Fruit fly (Drosophila melanogaster) whole organism, embryonic: Measurements from ENCODE around the gene CG33286.
A peak's percentile ranks its signal among the peaks of the same experiment; 100 is the strongest.

Experiments used
- ATbp ChIP-seq: fragments of 200-800 bp; sonication (Bioruptor generic); optimal IDR thresholded peaks from 2 replicates; lab custom pipeline; 2017; ENCODE audit warnings: missing biosample characterization, mild to moderate bottlenecking, missing genetic modification characterization, missing genetic modification reagents
- CG10209 ChIP-seq: fragments of 200-800 bp; sonication (Bioruptor generic); optimal IDR thresholded peaks from 3 replicates; lab custom pipeline; 2017; ENCODE audit warnings: missing biosample characterization, mild to moderate bottlenecking, missing genetic modification characterization, missing genetic modification reagents
- CG10267 ChIP-seq: fragments of 200-800 bp; sonication (Bioruptor generic); optimal IDR thresholded peaks from 2 replicates; lab custom pipeline; 2018; ENCODE audit warnings: missing biosample characterization, mild to moderate bottlenecking, missing genetic modification characterization, moderate library complexity
- CG10543 ChIP-seq: fragments of 200-800 bp; sonication (Bioruptor generic); optimal IDR thresholded peaks from 3 replicates; lab custom pipeline; 2017; ENCODE audit warnings: missing biosample characterization, mild to moderate bottlenecking, missing genetic modification characterization, moderate library complexity
- CG10654 ChIP-seq: fragments of 200-800 bp; sonication (Bioruptor generic); optimal IDR thresholded peaks from 2 replicates; lab custom pipeline; 2016; ENCODE audit warnings: missing biosample characterization, missing genetic modification characterization
- CG11093 ChIP-seq: fragments of 200-800 bp; sonication (Bioruptor generic); IDR thresholded peaks from 3 replicates; pipeline ENCODE4 v1.3.6; 2022; ENCODE audit warnings: missing biosample characterization, missing genetic modification characterization
- CG11398 ChIP-seq: fragments of 200-800 bp; sonication (Bioruptor generic); optimal IDR thresholded peaks from 2 replicates; lab custom pipeline; 2016; ENCODE audit warnings: missing biosample characterization, missing genetic modification characterization
- CG12104 ChIP-seq: fragments of 200-800 bp; sonication (Bioruptor generic); optimal IDR thresholded peaks from 3 replicates; lab custom pipeline; 2016; ENCODE audit warnings: missing biosample characterization, missing genetic modification characterization
- CG12769 ChIP-seq: fragments of 200-800 bp; sonication (Bioruptor generic); optimal IDR thresholded peaks from 2 replicates; lab custom pipeline; 2019; ENCODE audit warnings: missing biosample characterization, mild to moderate bottlenecking, missing genetic modification characterization, moderate library complexity
- CG13123 ChIP-seq: fragments of 200-800 bp; sonication (Bioruptor generic); optimal IDR thresholded peaks from 2 replicates; lab custom pipeline; 2016; ENCODE audit warnings: missing biosample characterization, missing genetic modification characterization
- CG16863 ChIP-seq: fragments of 200-800 bp; sonication (Bioruptor generic); optimal IDR thresholded peaks from 3 replicates; lab custom pipeline; 2016; ENCODE audit warnings: missing biosample characterization, missing genetic modification characterization
- CG7372 ChIP-seq: fragments of 200-800 bp; sonication (Bioruptor generic); IDR thresholded peaks from 2 replicates; pipeline ENCODE4 v1.3.6; 2022; ENCODE audit warnings: missing biosample characterization, missing genetic modification characterization
- CG9876 ChIP-seq: fragments of 200-800 bp; sonication (Bioruptor generic); optimal IDR thresholded peaks from 2 replicates; lab custom pipeline; 2016; ENCODE audit warnings: missing biosample characterization, missing genetic modification characterization
- Dad ChIP-seq: fragments of 200-800 bp; sonication (Bioruptor generic); optimal IDR thresholded peaks from 3 replicates; lab custom pipeline; 2016; ENCODE audit warnings: missing biosample characterization, missing genetic modification characterization
- Dip2 ChIP-seq: fragments of 200-800 bp; sonication (Bioruptor generic); IDR thresholded peaks from 2 replicates; pipeline ENCODE4 v1.3.6; 2022; ENCODE audit warnings: missing biosample characterization, missing genetic modification characterization
- Dip3 ChIP-seq: fragments of 200-800 bp; sonication (Bioruptor generic); optimal IDR thresholded peaks from 3 replicates; lab custom pipeline; 2016; ENCODE audit warnings: missing biosample characterization, missing genetic modification characterization
- Hr51 ChIP-seq, 2 experiments: fragments of 200-800 bp; sonication (Bioruptor generic); optimal IDR thresholded peaks; 2 replicates in 1 of 2; 3 replicates in 1 of 2; lab custom pipeline; 2016 to 2018; ENCODE audit warnings: missing biosample characterization in 2 of 2, missing genetic modification characterization in 2 of 2, mild to moderate bottlenecking in 1 of 2, moderate library complexity in 1 of 2
- Jarid2 ChIP-seq: fragments of 200-800 bp; sonication (Bioruptor generic); optimal IDR thresholded peaks from 3 replicates; lab custom pipeline; 2017; ENCODE audit warnings: mild to moderate bottlenecking, missing biosample characterization, missing genetic modification reagents, missing genetic modification characterization
- MBD-R2 ChIP-seq: fragments of 200-800 bp; sonication (Bioruptor generic); IDR thresholded peaks from 2 replicates; pipeline ENCODE4 v1.3.6; 2022; ENCODE audit warnings: missing biosample characterization, missing genetic modification characterization
- Meics ChIP-seq: fragments of 200-800 bp; sonication (Bioruptor generic); optimal IDR thresholded peaks from 2 replicates; lab custom pipeline; 2017; ENCODE audit warnings: missing biosample characterization, mild to moderate bottlenecking, missing genetic modification characterization
- Ptx1 ChIP-seq: fragments of 200-800 bp; sonication (Bioruptor generic); IDR thresholded peaks from 2 replicates; pipeline ENCODE4 v1.3.6; 2022; ENCODE audit warnings: missing biosample characterization, missing genetic modification characterization
- Rx ChIP-seq: fragments of 200-800 bp; sonication (Bioruptor generic); IDR thresholded peaks from 2 replicates; pipeline ENCODE4 v1.3.6; 2022; ENCODE audit warnings: missing biosample characterization, missing genetic modification characterization
- Sin3A ChIP-seq: fragments of >200 bp; optimal IDR thresholded peaks from 2 replicates; lab custom pipeline; 2018
- Stat92E ChIP-seq, 3 experiments: fragments of >200 bp in 2 of 3; fragments of 200-800 bp in 1 of 3; sonication (Bioruptor generic) in 1 of 3; optimal IDR thresholded peaks; 2 replicates each; lab custom pipeline; 2017 to 2019; ENCODE audit warnings: missing biosample characterization in 3 of 3, missing genetic modification characterization in 3 of 3, mild to moderate bottlenecking in 1 of 3, moderate library complexity in 1 of 3
- Trl ChIP-seq, 3 experiments: fragments of >200 bp in 2 of 3; fragments of 200-800 bp in 1 of 3; sonication (Bioruptor generic) in 1 of 3; optimal IDR thresholded peaks; 2 replicates in 1 of 3; 3 replicates in 2 of 3; lab custom pipeline; 2016 to 2017; ENCODE audit warnings: missing biosample characterization in 1 of 3, missing genetic modification characterization in 1 of 3
- Vsx1 ChIP-seq: fragments of 200-800 bp; sonication (Bioruptor generic); optimal IDR thresholded peaks from 2 replicates; lab custom pipeline; 2017; ENCODE audit warnings: missing biosample characterization, mild to moderate bottlenecking, missing genetic modification characterization, missing genetic modification reagents
- Xbp1 ChIP-seq: fragments of 200-800 bp; sonication (Bioruptor generic); optimal IDR thresholded peaks from 3 replicates; lab custom pipeline; 2016; ENCODE audit warnings: missing biosample characterization, mild to moderate bottlenecking, missing genetic modification characterization
- amos ChIP-seq: fragments of 200-800 bp; sonication (Bioruptor generic); IDR thresholded peaks from 2 replicates; pipeline ENCODE4 v1.3.6; 2022; ENCODE audit warnings: missing biosample characterization, missing genetic modification characterization; ENCODE audit not compliant: partially characterized antibody
- cg ChIP-seq: fragments of 200-800 bp; sonication (Bioruptor generic); optimal IDR thresholded peaks from 3 replicates; lab custom pipeline; 2019; ENCODE audit warnings: missing biosample characterization, mild to moderate bottlenecking, missing genetic modification characterization, moderate library complexity
- chinmo ChIP-seq: fragments of 200-800 bp; sonication (Bioruptor generic); IDR thresholded peaks from 4 replicates; pipeline ENCODE4 v1.3.6; 2022; ENCODE audit warnings: missing biosample characterization, missing genetic modification characterization; ENCODE audit not compliant: partially characterized antibody
- crol ChIP-seq: fragments of 200-800 bp; sonication (Bioruptor generic); IDR thresholded peaks from 2 replicates; pipeline ENCODE4 v1.3.6; 2022; ENCODE audit warnings: missing biosample characterization, missing genetic modification characterization
- dati ChIP-seq: fragments of 200-800 bp; sonication (Bioruptor generic); IDR thresholded peaks from 2 replicates; pipeline ENCODE4 v1.3.6; 2022; ENCODE audit warnings: missing biosample characterization, missing genetic modification characterization
- disco-r ChIP-seq: fragments of 200-800 bp; sonication (Bioruptor generic); optimal IDR thresholded peaks from 2 replicates; lab custom pipeline; 2016; ENCODE audit warnings: missing biosample characterization, missing genetic modification characterization
- emc ChIP-seq: fragments of 200-800 bp; sonication (Bioruptor generic); optimal IDR thresholded peaks from 2 replicates; lab custom pipeline; 2016; ENCODE audit warnings: missing biosample characterization, missing genetic modification characterization
- fd3F ChIP-seq: fragments of 200-800 bp; sonication (Bioruptor generic); optimal IDR thresholded peaks from 2 replicates; lab custom pipeline; 2018; ENCODE audit warnings: missing biosample characterization, mild to moderate bottlenecking, missing genetic modification characterization, moderate library complexity
- fd96Cb ChIP-seq: fragments of 200-800 bp; sonication (Bioruptor generic); optimal IDR thresholded peaks from 2 replicates; lab custom pipeline; 2018; ENCODE audit warnings: missing biosample characterization, mild to moderate bottlenecking, missing genetic modification characterization, moderate library complexity
- ftz-f1 ChIP-seq: fragments of 200-800 bp; sonication (Bioruptor generic); optimal IDR thresholded peaks from 2 replicates; lab custom pipeline; 2016; ENCODE audit warnings: missing biosample characterization, missing genetic modification characterization
- gsb ChIP-seq: fragments of 200-800 bp; sonication (Bioruptor generic); IDR thresholded peaks from 2 replicates; pipeline ENCODE4 v1.3.6; 2022; ENCODE audit warnings: missing biosample characterization, missing genetic modification characterization
- ind ChIP-seq: fragments of 200-800 bp; sonication (Bioruptor generic); optimal IDR thresholded peaks from 3 replicates; lab custom pipeline; 2016; ENCODE audit warnings: missing biosample characterization, missing genetic modification characterization
- kay ChIP-seq: fragments of 200-800 bp; sonication (Bioruptor generic); optimal IDR thresholded peaks from 2 replicates; lab custom pipeline; 2016; ENCODE audit warnings: missing biosample characterization, missing genetic modification characterization
- kni ChIP-seq: fragments of 200-800 bp; sonication (Bioruptor generic); optimal IDR thresholded peaks from 3 replicates; lab custom pipeline; 2017; ENCODE audit warnings: mild to moderate bottlenecking, missing biosample characterization, missing genetic modification reagents, missing genetic modification characterization
- nerfin-1 ChIP-seq: fragments of 200-800 bp; sonication (Bioruptor generic); optimal IDR thresholded peaks from 3 replicates; lab custom pipeline; 2019; ENCODE audit warnings: missing biosample characterization, mild to moderate bottlenecking, missing genetic modification characterization, moderate library complexity
- oc ChIP-seq: fragments of 200-800 bp; sonication (Bioruptor generic); optimal IDR thresholded peaks from 2 replicates; lab custom pipeline; 2018; ENCODE audit warnings: missing biosample characterization, mild to moderate bottlenecking, missing genetic modification characterization, moderate library complexity
- pros ChIP-seq: fragments of 200-800 bp; sonication (Bioruptor generic); optimal IDR thresholded peaks from 3 replicates; lab custom pipeline; 2019; ENCODE audit warnings: missing biosample characterization, mild to moderate bottlenecking, missing genetic modification characterization, moderate library complexity
- row ChIP-seq: fragments of 200-800 bp; sonication (Bioruptor generic); IDR thresholded peaks from 3 replicates; pipeline ENCODE4 v1.3.6; 2022; ENCODE audit warnings: missing biosample characterization, missing genetic modification characterization
- sd ChIP-seq: fragments of 200-800 bp; sonication (Bioruptor generic); optimal IDR thresholded peaks from 3 replicates; lab custom pipeline; 2018; ENCODE audit warnings: missing biosample characterization, mild to moderate bottlenecking, missing genetic modification characterization, moderate library complexity
- ttk ChIP-seq: fragments of 200-800 bp; sonication (Bioruptor generic); IDR thresholded peaks from 2 replicates; pipeline ENCODE4 v2.1.2; 2022; ENCODE audit warnings: missing biosample characterization, missing genetic modification characterization

CG33286 gene

DNA sequence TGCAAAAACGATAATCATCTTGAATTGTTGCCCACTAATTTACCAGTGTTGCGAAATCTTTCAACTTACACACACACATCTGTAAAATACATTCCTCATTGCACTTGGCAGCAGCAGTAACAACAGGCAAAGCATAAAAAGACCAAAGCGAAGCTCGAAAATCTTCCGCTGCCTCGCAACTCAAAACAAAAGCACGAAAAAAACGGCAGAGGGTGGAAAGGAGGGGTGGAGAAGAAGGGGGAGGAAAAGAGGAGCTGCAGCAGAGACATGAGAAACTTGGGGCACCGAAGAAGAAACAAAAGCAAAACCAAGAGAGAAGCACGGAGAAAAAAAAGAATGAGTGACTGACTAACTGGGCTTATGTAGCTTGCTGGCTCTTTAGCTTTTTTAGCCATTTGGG is 39.0 kb upstream of the CG33286 start (continued):
- peak; percentile 8 for TF ChIP-seq kni
- no peak for TF ChIP-seq Dad (GFP tag; lab: Kevin White, UChicago)
- TF ChIP-seq CG12769 (tag; lab: Kevin White, UChicago): no peak
- TF ChIP-seq CG10543: no peak
- no peak for TF ChIP-seq sd
- no peak for TF ChIP-seq ATbp (GFP tag; lab: Kevin White, UChicago)
- peak in 1 of 3 experiments; percentile 5 for TF ChIP-seq Stat92E (GFP tag; optimal IDR thresholded peaks at IDR 0.05; lab: Kevin White, UChicago)
- no peak for TF ChIP-seq Ptx1 (GFP tag; lab: Robert Waterston, UW)
- no peak for TF ChIP-seq CG10654 (GFP tag; lab: Kevin White, UChicago)
- TF ChIP-seq CG12104: no peak
- peak; percentile 12 for TF ChIP-seq cg (GFP tag; lab: Kevin White, UChicago)
- no peak for TF ChIP-seq amos
- no peak for TF ChIP-seq emc (GFP tag; lab: Kevin White, UChicago)
- TF ChIP-seq CG11398 (GFP tag; lab: Kevin White, UChicago): no peak
- TF ChIP-seq Jarid2 (GFP tag; lab: Kevin White, UChicago): no peak
- TF ChIP-seq nerfin-1 (tag; lab: Kevin White, UChicago): no peak
- TF ChIP-seq Dip3 (GFP tag; lab: Kevin White, UChicago): no peak
- no peak for TF ChIP-seq oc (tag; lab: Kevin White, UChicago)
- no peak for TF ChIP-seq Sin3A (lab: Kevin White, UChicago)
- TF ChIP-seq fd3F (GFP tag; lab: Kevin White, UChicago): no peak
- no peak for TF ChIP-seq CG11093 (GFP tag; lab: Robert Waterston, UW)
- no peak for TF ChIP-seq disco-r (GFP tag; lab: Kevin White, UChicago)
- peak; percentile 36; the same call in 1 of the 2 replicates for TF ChIP-seq ttk (GFP tag; lab: Robert Waterston, UW)

DNA sequence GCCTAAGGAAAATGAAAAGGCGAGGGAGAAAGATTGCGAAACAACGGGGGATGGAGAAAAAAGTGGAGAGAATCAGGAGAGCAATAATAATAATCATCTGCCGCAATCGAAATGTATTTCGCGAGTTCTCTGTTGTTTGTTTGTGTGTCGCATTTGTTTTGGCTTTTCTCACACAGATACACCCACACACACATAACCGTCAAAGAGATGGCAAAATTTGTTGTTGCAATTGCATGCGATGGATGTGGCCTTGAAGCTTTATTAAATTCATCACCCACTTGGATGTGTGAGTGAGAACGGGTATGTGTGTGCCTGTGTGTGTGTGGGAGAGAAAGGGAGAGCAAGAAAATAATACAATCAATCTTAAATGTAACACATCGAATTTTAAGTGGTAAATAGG is 37.2 kb upstream of the CG33286 start:
- TF ChIP-seq fd96Cb (tag; lab: Kevin White, UChicago) (no peak), ftz-f1 (GFP tag; lab: Kevin White, UChicago) (peak; percentile 52), Trl (optimal IDR thresholded peaks at IDR 0.05; lab: Kevin White, UChicago) (peak in 1 of 2 experiments; percentile 16), Trl (GFP tag; optimal IDR thresholded peaks at IDR 0.05; lab: Kevin White, UChicago) (no peak), cg (GFP tag; lab: Kevin White, UChicago) (peak; percentile 68), chinmo (GFP tag; lab: Robert Waterston, UW) (0 out of 4 replicates have a peak, but pooled peaks have one; percentile 42)

DNA sequence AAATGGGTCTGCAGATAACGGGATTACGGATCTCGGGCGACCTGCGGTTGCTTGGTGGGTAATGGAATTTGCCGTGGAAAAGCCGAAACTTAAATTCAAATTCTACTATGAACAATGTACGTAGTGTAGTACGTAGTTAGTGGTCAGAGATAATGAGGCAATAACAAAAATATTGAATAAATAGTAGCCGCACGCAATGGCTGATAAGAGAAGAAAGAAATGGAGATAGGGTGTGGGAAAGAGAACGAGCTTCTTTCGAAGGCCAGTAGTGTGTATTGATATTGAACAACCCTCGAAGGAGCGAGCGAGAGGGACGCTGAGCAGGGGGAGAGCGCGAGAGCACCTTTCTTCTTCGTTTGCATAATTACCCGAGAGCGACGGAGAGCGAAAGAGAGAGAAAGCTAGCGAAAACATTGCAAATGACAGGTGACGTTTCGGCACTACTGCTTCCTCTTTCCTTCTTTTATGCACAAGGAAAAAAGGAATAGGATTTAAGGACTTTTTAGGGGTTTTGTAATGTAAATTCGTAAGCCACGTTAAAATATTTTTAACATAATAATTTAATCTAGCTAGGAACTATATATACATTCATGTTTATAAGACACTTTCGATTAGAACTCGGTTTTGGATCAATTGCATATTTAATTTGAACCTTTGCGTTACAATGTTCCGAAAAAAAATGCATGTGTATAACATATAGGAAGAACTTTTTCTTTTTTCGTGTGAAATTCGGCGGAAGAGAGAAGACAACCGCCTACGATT is 36.5 kb upstream of the CG33286 start:
- peak; percentile 37; the same call in 2 of the 3 replicates for TF ChIP-seq row (GFP tag; lab: Robert Waterston, UW)
- TF ChIP-seq CG16863: no peak
- TF ChIP-seq Dip3 (GFP tag; lab: Kevin White, UChicago): no peak
- TF ChIP-seq ind (GFP tag; lab: Kevin White, UChicago): peak; percentile 18
- TF ChIP-seq CG13123 (GFP tag; lab: Kevin White, UChicago): no peak
- peak; percentile 23 for TF ChIP-seq Xbp1 (GFP tag; lab: Kevin White, UChicago)
- TF ChIP-seq CG10209 (GFP tag; lab: Kevin White, UChicago): no peak
- TF ChIP-seq gsb: peak; percentile 31; the same call in 1 of the 2 replicates
- TF ChIP-seq kay (GFP tag; lab: Kevin White, UChicago): no peak
- TF ChIP-seq crol (GFP tag; lab: Robert Waterston, UW): peak; percentile 69; the same call in 1 of the 2 replicates
- peak in 1 of 2 experiments; percentile 58 for TF ChIP-seq Hr51 (GFP tag; optimal IDR thresholded peaks at IDR 0.05; lab: Kevin White, UChicago)
- no peak for TF ChIP-seq Rx (GFP tag; lab: Robert Waterston, UW)
- no peak for TF ChIP-seq dati (GFP tag; lab: Robert Waterston, UW)
- no peak for TF ChIP-seq MBD-R2 (GFP tag; lab: Robert Waterston, UW)
- no peak for TF ChIP-seq Vsx1
- peak; percentile 64 for TF ChIP-seq Meics
- TF ChIP-seq pros: peak; percentile 76
- no peak for TF ChIP-seq CG10267
- TF ChIP-seq Dip2 (GFP tag; lab: Robert Waterston, UW): no peak
- no peak for TF ChIP-seq CG9876
- TF ChIP-seq CG7372 (GFP tag; lab: Robert Waterston, UW): no peak
